Worm (Caenorhabditis elegans) whole organism, L4/young adult: Measurements from ENCODE around the gene clec-227.

Experiments
- W03F9.2 ChIP-seq: fragments of 150-350 bp; optimal IDR thresholded peaks from 2 replicates; lab custom pipeline; 2014; ENCODE audit warnings: missing biosample characterization, missing genetic modification characterization
- dao-5 ChIP-seq: sonication (generic microtip); optimal IDR thresholded peaks from 2 replicates; lab custom pipeline; 2016; ENCODE audit warnings: missing genotype, missing genetic modification characterization, moderate library complexity, missing compliant biosample characterization
- him-1 ChIP-seq: sonication (generic microtip); optimal IDR thresholded peaks from 2 replicates; lab custom pipeline; 2016; ENCODE audit warnings: missing genotype, missing genetic modification reagents, missing genetic modification characterization, missing compliant biosample characterization

clec-227 gene

DNA sequence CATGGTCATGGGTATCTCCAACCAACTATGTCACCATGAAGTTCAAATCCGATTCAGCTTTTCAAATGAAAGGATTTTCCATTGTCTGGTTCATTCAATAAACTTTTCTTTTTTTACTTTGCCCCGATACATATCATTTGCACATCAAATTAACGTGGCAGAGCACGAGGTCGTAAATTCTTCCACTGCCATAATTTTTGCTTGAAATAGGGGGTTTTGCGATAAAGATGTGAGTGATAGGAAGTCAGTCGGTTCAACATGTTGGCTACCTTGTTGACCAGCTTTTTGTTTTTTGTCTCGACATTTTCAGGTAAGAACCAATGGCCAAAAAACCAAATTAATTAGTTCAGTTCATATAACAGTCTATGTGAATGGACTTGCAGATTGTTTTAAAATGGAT lies 4.4 kb downstream of the clec-227 start, which contains the start of gene clec-54:
Gene clec-54 (plus strand): TSS at position 224 of the 400 bp plus-strand sequence.
- TF ChIP-seq him-1 (tag; lab: Kevin White, UChicago) (no peak), W03F9.2 (tag; lab: Kevin White, UChicago) (no peak), dao-5 (tag; lab: Kevin White, UChicago) (no peak)

DNA sequence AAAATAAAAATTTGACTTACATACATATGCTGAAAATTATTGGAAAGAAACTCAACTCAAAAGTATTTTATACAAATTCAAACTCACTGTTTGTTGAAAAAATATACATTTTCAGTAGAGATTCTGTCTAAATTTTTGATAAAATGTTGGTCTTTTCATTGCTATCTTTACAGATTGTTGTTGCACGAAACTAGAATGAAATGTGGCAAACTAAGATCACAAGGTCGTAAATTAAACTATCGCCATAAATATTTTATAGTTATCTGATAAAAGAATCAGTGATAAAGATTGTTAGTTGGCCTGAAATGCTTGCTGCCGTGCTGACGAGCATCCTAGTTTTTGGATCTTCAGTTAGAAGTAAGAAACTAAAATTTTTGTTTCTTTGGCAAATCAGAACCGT lies 6.7 kb downstream of the clec-227 start, which contains the start of gene clec-55:
Gene clec-55 (plus strand): TSS at position 301 of the 400 bp plus-strand sequence.
- TF ChIP-seq dao-5 (tag; lab: Kevin White, UChicago), result no peak
- TF ChIP-seq W03F9.2 (tag; lab: Kevin White, UChicago), result no peak
- TF ChIP-seq him-1 (tag; lab: Kevin White, UChicago), result no peak

- TF ChIP-seq W03F9.2 (tag; lab: Kevin White, UChicago) (no peak), him-1 (tag; lab: Kevin White, UChicago) (no peak), dao-5 (tag; lab: Kevin White, UChicago) (no peak)
These were observed 8.2 kb downstream of the clec-227 start for ce11 chrV:14480533-14480932.

DNA sequence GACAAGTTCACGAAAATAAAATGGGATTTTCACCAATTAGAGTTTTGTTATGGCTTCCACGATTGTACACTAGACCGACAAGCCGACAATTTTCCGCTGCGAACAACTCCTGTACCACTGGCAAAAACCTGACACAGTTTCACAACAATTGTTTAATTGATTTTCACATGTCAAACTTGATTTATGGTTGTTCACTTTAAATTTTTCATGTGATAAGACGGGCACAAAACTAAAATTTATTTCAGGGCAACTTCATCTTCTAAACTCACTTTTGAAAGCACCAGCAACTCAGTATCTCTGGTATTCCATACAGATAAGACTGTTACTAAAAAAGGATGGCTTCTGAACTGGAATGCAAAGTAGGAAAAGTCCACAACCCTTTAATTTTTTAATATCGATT lies 9.1 kb downstream of the clec-227 start, which contains the start of gene R02D5.7:
Gene R02D5.7 (minus strand): TSS at position 101 of the 400 bp plus-strand sequence.
- TF ChIP-seq him-1 (tag; lab: Kevin White, UChicago) (no peak), W03F9.2 (tag; lab: Kevin White, UChicago) (no peak)

- TF ChIP-seq W03F9.2 (tag; lab: Kevin White, UChicago) (no peak), dao-5 (tag; lab: Kevin White, UChicago) (no peak), him-1 (tag; lab: Kevin White, UChicago) (no peak)
These were observed 9.7 kb downstream of the clec-227 start, which contains the start of gene R02D5.10 for ce11 chrV:14481987-14482386. TSS of gene R02D5.10 (plus strand) at chrV:14482287.

DNA sequence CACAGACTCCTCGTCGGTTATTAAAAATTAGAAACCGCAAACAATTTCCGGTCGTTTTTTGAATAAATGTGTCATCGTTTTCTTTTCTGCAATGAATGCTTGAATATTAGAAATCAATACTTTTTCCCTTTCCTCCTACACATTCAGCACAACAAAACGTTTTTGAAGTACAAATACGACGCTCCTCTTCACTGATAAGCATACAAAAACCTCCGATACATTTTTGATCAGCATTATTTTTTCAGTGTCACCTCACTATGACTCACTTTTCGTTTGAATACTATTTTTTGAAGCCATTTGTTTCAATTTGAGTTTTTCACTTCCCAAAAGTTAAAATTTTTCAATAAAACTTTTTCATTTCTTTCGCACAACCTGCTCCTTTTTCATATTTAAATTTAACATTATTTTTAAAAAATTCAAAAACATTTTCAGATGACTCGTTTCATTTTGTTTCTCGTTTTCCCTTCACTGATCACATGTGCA lies 10.4 kb downstream of the clec-227 start, which contains the start of gene R02D5.3:
Gene R02D5.3 (plus strand): TSS at position 433 of the 483 bp plus-strand sequence.
- TF ChIP-seq W03F9.2 (tag; lab: Kevin White, UChicago), result no peak
- TF ChIP-seq him-1 (tag; lab: Kevin White, UChicago), result no peak
- TF ChIP-seq dao-5 (tag; lab: Kevin White, UChicago), result no peak

- no peak for TF ChIP-seq dao-5 (tag; lab: Kevin White, UChicago)
- no peak for TF ChIP-seq W03F9.2 (tag; lab: Kevin White, UChicago)
- TF ChIP-seq him-1 (tag; lab: Kevin White, UChicago), result no peak
These were observed 12.3 kb downstream of the clec-227 start, which contains the start of gene R02D5.4 for ce11 chrV:14484582-14484981. TSS of gene R02D5.4 (minus strand) at chrV:14484682.

DNA sequence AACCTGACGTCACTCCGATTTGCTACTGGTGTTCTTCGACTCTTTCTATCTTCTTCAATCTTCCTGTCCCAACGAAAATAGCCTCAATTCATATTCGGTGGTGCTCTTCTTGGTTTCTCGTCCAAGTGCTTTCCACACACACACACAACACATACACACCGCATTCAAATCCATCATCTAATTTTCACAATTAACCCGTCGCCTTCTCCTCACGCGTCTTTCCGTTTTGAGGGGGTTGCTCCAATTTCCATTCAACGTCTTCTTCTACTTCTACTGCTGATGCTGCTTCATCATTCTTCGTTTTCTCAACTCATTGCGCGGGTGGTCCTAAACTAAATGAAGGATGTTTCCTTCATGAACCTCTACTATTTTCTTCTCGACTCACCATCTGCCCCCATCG lies 18.8 kb downstream of the clec-227 start:
- TF ChIP-seq dao-5 (tag; lab: Kevin White, UChicago), result no peak
- no peak for TF ChIP-seq W03F9.2 (tag; lab: Kevin White, UChicago)
- TF ChIP-seq him-1 (tag; lab: Kevin White, UChicago), result no peak

DNA sequence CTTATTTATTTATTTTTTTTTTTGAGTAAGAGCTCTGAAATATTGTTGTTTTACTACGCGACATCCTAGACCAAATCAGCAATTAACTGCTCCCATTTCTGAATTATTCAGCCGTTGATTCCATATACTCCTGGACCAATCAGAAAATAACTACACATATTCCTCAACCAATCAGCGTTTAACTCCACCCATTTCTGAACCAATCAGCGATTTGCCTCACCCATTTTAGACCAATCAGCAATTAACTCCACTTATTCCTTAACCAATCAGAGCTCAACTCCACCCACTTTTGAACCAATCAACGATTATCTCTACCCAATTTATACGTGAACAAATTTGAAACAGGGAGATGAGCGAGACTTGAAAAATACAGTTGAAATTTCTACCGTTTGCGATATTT lies 21.3 kb downstream of the clec-227 start:
- TF ChIP-seq W03F9.2 (tag; lab: Kevin White, UChicago), result no peak
- no peak for TF ChIP-seq dao-5 (tag; lab: Kevin White, UChicago)
- TF ChIP-seq him-1 (tag; lab: Kevin White, UChicago), result no peak

ce11 chrV:14495493-14495892 lies 23.2 kb downstream of the clec-227 start:
- TF ChIP-seq W03F9.2 (tag; lab: Kevin White, UChicago) (no peak), dao-5 (tag; lab: Kevin White, UChicago) (no peak), him-1 (tag; lab: Kevin White, UChicago) (no peak)

DNA sequence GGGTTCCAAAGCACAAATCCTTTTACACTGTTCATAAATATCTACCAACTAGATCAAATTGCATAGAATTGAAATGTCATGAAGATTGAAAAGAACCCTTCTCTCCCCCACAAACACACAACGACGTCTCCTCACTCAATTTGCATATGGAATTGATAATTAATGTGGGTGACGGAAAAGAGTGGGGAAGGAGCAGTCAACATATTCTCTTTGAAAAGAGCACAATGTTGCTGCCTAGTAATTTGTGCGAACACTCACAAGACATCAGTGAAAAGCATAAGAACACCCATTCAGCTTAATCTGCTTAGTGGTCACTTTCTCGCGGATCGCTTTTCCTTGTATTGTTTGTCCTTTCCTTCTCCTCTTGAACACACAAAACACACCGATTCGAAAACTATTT lies 24.1 kb downstream of the clec-227 start:
- TF ChIP-seq him-1 (tag; lab: Kevin White, UChicago) (no peak), dao-5 (tag; lab: Kevin White, UChicago) (no peak), W03F9.2 (tag; lab: Kevin White, UChicago) (no peak)

DNA sequence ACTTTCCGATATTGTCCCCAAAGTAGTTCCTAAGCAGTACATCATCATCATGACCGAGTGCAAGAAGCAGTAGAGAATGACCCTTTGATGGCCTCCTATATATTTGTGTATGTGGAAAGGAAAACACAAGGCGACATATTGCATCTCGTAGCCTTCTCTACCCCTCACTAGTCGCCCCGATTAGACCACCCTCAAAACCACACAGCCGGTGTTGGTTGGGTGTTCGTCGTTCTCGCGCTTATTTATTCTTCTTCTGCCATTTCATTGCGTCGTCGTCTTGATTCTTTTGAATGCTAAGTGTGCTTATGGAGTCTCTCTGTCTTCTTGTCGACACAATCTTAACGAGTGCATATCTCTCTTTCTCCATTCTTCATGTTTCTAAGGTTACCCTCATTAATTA lies 25.9 kb downstream of the clec-227 start:
- TF ChIP-seq him-1 (tag; lab: Kevin White, UChicago) (no peak), dao-5 (tag; lab: Kevin White, UChicago) (no peak), W03F9.2 (tag; lab: Kevin White, UChicago) (no peak)

DNA sequence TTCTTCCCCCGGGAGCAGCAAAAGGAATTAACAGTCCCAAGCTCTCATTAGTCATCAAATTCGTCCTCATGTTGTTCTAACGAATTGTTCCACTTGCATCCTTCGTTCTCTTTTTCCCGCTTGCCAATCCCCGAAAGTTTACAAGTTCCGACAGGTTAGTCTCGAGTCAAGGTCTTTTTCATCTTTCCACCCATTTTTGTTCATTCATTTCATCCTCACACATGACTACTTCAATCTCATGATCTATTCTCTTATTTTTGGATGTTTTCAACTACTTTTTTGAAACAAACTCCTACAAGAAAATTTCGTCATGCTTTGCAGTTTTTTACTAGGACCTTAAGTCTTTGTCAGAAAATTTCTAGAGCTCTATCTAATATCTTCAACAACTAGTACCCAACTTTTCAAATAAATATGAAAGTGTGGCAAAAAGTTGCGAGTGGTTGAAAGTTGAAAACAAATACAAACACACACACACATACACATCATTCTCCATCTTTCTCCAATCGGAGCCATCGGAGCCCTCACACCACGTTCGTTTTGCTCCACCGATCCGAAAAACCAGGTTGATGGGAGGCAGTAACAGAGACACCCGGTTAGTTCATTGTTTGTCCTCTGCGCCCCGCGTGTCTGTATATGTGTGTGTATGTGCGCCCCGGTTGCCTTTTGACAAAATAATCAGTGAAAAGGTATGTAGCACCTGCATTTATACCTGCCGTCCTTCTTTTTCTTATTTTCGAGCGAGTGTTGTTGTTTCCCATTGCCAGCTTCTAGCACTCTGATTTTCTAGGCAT lies 26.9 kb downstream of the clec-227 start:
- TF ChIP-seq him-1 (tag; lab: Kevin White, UChicago) (no peak), W03F9.2 (tag; lab: Kevin White, UChicago) (no peak), dao-5 (tag; lab: Kevin White, UChicago) (no peak)
